Fruit fly (Drosophila melanogaster): Measurements from ENCODE around the gene Non2.
A peak's percentile ranks its signal among the peaks of the same experiment; 100 is the strongest.

Non2 gene

DNA sequence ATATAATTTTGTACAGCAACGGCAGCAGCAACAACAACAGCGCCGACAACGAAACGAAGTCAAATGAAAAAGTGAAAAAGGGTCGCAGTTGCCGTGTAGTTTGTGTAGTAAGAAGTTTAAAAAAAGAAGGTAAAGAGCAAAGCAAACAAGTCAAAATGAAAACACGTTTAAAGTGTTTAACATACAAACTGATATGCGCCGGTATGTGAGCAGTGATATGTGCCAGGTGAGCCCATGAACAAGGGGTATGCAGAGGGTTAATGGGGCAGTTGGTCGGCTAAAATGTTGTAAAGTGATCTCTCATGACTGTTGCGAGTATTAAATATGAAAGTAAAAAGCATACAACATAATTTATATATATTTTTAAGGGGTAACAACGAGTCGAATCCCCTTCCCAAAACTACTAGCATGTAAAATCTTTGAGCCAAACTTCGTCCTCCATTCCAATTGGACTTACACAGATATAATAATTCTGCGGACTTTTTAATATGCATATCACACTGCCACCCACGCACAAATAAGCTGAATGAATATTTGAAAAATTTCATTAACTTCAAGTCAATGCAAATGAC lies 39.2 kb downstream of the Non2 start (continued):
- TF ChIP-seq cad (GFP tag; optimal IDR thresholded peaks at IDR 0.05) (no peak), CG11398 (GFP tag; optimal IDR thresholded peaks at IDR 0.05) (no peak), CG2889 (GFP tag; IDR thresholded peaks at IDR 0.05) (peak; percentile 51; the same call in 1 of the 3 replicates), Rx (GFP tag; IDR thresholded peaks at IDR 0.05) (peak; percentile 72), Pdp1 (GFP tag; optimal IDR thresholded peaks at IDR 0.05) (peak in 1 of 2 experiments; percentile 68), Dll (GFP tag; IDR thresholded peaks at IDR 0.05; ENCODE audit: partially characterized antibody) (no peak), cas (GFP tag; IDR thresholded peaks at IDR 0.05) (0 out of 2 replicates have a peak, but pooled peaks have one; percentile 59), CG14710 (tag; optimal IDR thresholded peaks at IDR 0.05) (peak; percentile 61), sima (GFP tag; optimal IDR thresholded peaks at IDR 0.05) (no peak), Nf-YB (GFP tag; optimal IDR thresholded peaks at IDR 0.05) (no peak), CG30020 (tag; optimal IDR thresholded peaks at IDR 0.05) (no peak), nerfin-2 (GFP tag; IDR thresholded peaks at IDR 0.05; ENCODE audit: partially characterized antibody) (no peak), CG34376 (GFP tag; optimal IDR thresholded peaks at IDR 0.05) (no peak), D19A (tag; optimal IDR thresholded peaks at IDR 0.05) (peak; percentile 63), tup (GFP tag; optimal IDR thresholded peaks at IDR 0.05) (no peak), Asciz (GFP tag; optimal IDR thresholded peaks at IDR 0.05) (peak; percentile 68), Rfx (GFP tag; IDR thresholded peaks at IDR 0.05) (peak; percentile 95), CG8089 (GFP tag; optimal IDR thresholded peaks at IDR 0.05) (no peak), CG3281 (GFP tag; optimal IDR thresholded peaks at IDR 0.05) (peak; percentile 45), inv (GFP tag; IDR thresholded peaks at IDR 0.05; ENCODE audit: partially characterized antibody) (no peak), twi (tag; optimal IDR thresholded peaks at IDR 0.05) (no peak), Dfd (GFP tag; optimal IDR thresholded peaks at IDR 0.05) (no peak), CG2120 (GFP tag; optimal IDR thresholded peaks at IDR 0.05) (peak; percentile 38), disco-r (GFP tag; optimal IDR thresholded peaks at IDR 0.05) (no peak), rib (GFP tag; IDR thresholded peaks at IDR 0.05) (peak; percentile 86), B-H1 (GFP tag; IDR thresholded peaks at IDR 0.05) (peak; percentile 83), usp (GFP tag; optimal IDR thresholded peaks at IDR 0.05) (no peak), Vsx1 (GFP tag; optimal IDR thresholded peaks at IDR 0.05) (peak; percentile 41), HmgZ (tag; optimal IDR thresholded peaks at IDR 0.05) (no peak), CG3838 (GFP tag; optimal IDR thresholded peaks at IDR 0.05) (no peak), Ada2b (GFP tag; IDR thresholded peaks at IDR 0.05) (peak; percentile 87), oc (tag; optimal IDR thresholded peaks at IDR 0.05) (peak; percentile 33), tin (GFP tag; optimal IDR thresholded peaks at IDR 0.05) (peak; percentile 74), Hr51 (GFP tag; optimal IDR thresholded peaks at IDR 0.05) (peak in 1 of 2 experiments; percentile 37), hkb (optimal IDR thresholded peaks at IDR 0.05) (no peak), hkb (GFP tag; IDR thresholded peaks at IDR 0.05) (peak; percentile 87), run (tag; optimal IDR thresholded peaks at IDR 0.05) (no peak), TFAM (GFP tag; optimal IDR thresholded peaks at IDR 0.05) (no peak), zf30C (GFP tag; optimal IDR thresholded peaks at IDR 0.05) (no peak), CG18262 (tag; optimal IDR thresholded peaks at IDR 0.05) (peak; percentile 85), CG11093 (GFP tag; IDR thresholded peaks at IDR 0.05) (peak; percentile 81; the same call in 2 of the 3 replicates), HmgD (GFP tag; optimal IDR thresholded peaks at IDR 0.05) (no peak), Aef1 (GFP tag; IDR thresholded peaks at IDR 0.05) (peak; percentile 81), D (optimal IDR thresholded peaks at IDR 0.05) (no peak), D (GFP tag; optimal IDR thresholded peaks at IDR 0.05) (peak; percentile 58), Spps (tag; optimal IDR thresholded peaks at IDR 0.05) (peak; percentile 56), kay (GFP tag; optimal IDR thresholded peaks at IDR 0.05) (peak; percentile 58), shn (GFP tag; optimal IDR thresholded peaks at IDR 0.05) (no peak), ab (GFP tag; optimal IDR thresholded peaks at IDR 0.05) (no peak), CG31441 (GFP tag; IDR thresholded peaks at IDR 0.05) (peak; percentile 72), Atf3 (GFP tag; optimal IDR thresholded peaks at IDR 0.05) (no peak)

Data from whole organism, embryonic.